Fruit fly (Drosophila melanogaster) whole organism, adult: Measurements from ENCODE around the gene CG7101.

Experiments
- kay ChIP-seq: fragments of 200-800 bp; sonication (Bioruptor generic); peaks from one replicate; lab custom pipeline; 2016; ENCODE audit warnings: missing biosample characterization, missing genetic modification characterization, borderline replicate concordance
- toe ChIP-seq: fragments of 200-800 bp; sonication (Bioruptor generic); optimal IDR thresholded peaks from 2 replicates; lab custom pipeline; 2016; ENCODE audit warnings: missing biosample characterization, missing genetic modification characterization

DNA sequence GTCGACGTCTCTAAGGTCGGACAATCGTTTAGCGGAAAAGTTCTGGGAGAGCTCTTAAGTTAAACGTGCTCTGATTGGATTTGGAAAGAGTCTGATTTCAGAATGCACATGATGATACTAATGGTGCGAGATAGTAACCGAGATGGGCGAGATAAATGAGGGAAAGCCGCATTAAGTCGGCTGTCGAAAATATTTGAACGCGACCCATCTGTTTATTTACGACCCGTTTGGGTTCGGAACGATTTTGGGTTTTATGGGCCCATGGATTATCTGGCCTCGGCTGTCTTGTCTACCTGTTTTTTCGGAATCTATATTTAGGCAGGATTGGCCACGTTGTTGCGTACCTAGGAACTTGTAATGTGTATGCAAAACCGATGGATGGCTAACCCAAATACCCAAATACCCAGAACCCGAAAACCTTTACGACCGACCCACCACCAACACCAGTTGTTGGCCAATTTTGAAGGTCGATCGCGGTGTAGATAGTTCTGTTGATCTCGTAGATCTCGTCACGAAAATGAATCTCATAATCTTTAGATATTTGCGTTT is 31.0 kb upstream of the CG7101 start:
- TF ChIP-seq toe, result no peak
- no peak for TF ChIP-seq kay (GFP tag; lab: Kevin White, UChicago)
